Fruit fly (Drosophila melanogaster) whole organism, embryonic: ENCODE results near the gene drn.

Experiments used
- ATbp ChIP-seq: fragments of 200-800 bp; sonication (Bioruptor generic); optimal IDR thresholded peaks from 2 replicates; lab custom pipeline; 2017; ENCODE audit warnings: missing biosample characterization, mild to moderate bottlenecking, missing genetic modification characterization, missing genetic modification reagents
- Aef1 ChIP-seq: fragments of 200-800 bp; sonication (Bioruptor generic); IDR thresholded peaks from 3 replicates; pipeline ENCODE4 v1.3.6; 2022; ENCODE audit warnings: missing biosample characterization, missing genetic modification characterization
- Bgb ChIP-seq: fragments of 200-800 bp; sonication (Bioruptor generic); IDR thresholded peaks from 2 replicates; pipeline ENCODE4 v1.3.6; 2022; ENCODE audit warnings: missing biosample characterization, missing genetic modification characterization; ENCODE audit not compliant: partially characterized antibody
- Blimp-1 ChIP-seq: fragments of 200-800 bp; sonication (Bioruptor generic); optimal IDR thresholded peaks from 3 replicates; lab custom pipeline; 2018; ENCODE audit warnings: missing biosample characterization, missing genetic modification characterization, mild to moderate bottlenecking, moderate library complexity, missing genetic modification reagents
- CG10366 ChIP-seq: fragments of 200-800 bp; sonication (Bioruptor generic); IDR thresholded peaks from 2 replicates; pipeline ENCODE4 v1.3.6; 2022; ENCODE audit warnings: missing biosample characterization, missing genetic modification characterization
- CG10654 ChIP-seq: fragments of 200-800 bp; sonication (Bioruptor generic); optimal IDR thresholded peaks from 2 replicates; lab custom pipeline; 2016; ENCODE audit warnings: missing biosample characterization, missing genetic modification characterization
- CG12769 ChIP-seq: fragments of 200-800 bp; sonication (Bioruptor generic); optimal IDR thresholded peaks from 2 replicates; lab custom pipeline; 2019; ENCODE audit warnings: missing biosample characterization, mild to moderate bottlenecking, missing genetic modification characterization, moderate library complexity
- CG15601 ChIP-seq: fragments of 200-800 bp; sonication (Bioruptor generic); optimal IDR thresholded peaks from 3 replicates; lab custom pipeline; 2019; ENCODE audit warnings: missing biosample characterization, mild to moderate bottlenecking, missing genetic modification characterization, moderate library complexity
- CG15696 ChIP-seq: fragments of 200-800 bp; sonication (Bioruptor generic); optimal IDR thresholded peaks from 2 replicates; lab custom pipeline; 2019; ENCODE audit warnings: missing biosample characterization, mild to moderate bottlenecking, missing genetic modification characterization, moderate library complexity
- CG18476 ChIP-seq: fragments of 200-800 bp; sonication (Bioruptor generic); optimal IDR thresholded peaks from 2 replicates; lab custom pipeline; 2016; ENCODE audit warnings: missing biosample characterization, mild to moderate bottlenecking, missing genetic modification characterization
- CG3407 ChIP-seq: fragments of 200-800 bp; sonication (Bioruptor generic); optimal IDR thresholded peaks from 2 replicates; lab custom pipeline; 2018; ENCODE audit warnings: missing biosample characterization, mild to moderate bottlenecking, missing genetic modification characterization
- CG4707 ChIP-seq: fragments of 200-800 bp; sonication (Bioruptor generic); optimal IDR thresholded peaks from 2 replicates; lab custom pipeline; 2018; ENCODE audit warnings: missing biosample characterization, mild to moderate bottlenecking, missing genetic modification characterization, moderate library complexity
- CG7745 ChIP-seq: fragments of 200-800 bp; sonication (Bioruptor generic); optimal IDR thresholded peaks from 2 replicates; lab custom pipeline; 2018; ENCODE audit warnings: missing biosample characterization, mild to moderate bottlenecking, missing genetic modification characterization, moderate library complexity
- CG7786 ChIP-seq: fragments of 200-800 bp; sonication (Bioruptor generic); optimal IDR thresholded peaks from 2 replicates; lab custom pipeline; 2016; ENCODE audit warnings: missing biosample characterization, missing genetic modification characterization
- CoRest ChIP-seq: fragments of 200-800 bp; sonication (Bioruptor generic); optimal IDR thresholded peaks from 3 replicates; lab custom pipeline; 2018; ENCODE audit warnings: missing biosample characterization, mild to moderate bottlenecking, missing genetic modification characterization, moderate library complexity
- D19A ChIP-seq: fragments of 200-800 bp; optimal IDR thresholded peaks from 3 replicates; lab custom pipeline; 2019; ENCODE audit warnings: missing biosample characterization, mild to moderate bottlenecking, missing genetic modification characterization, moderate library complexity
- HHEX ChIP-seq: fragments of 200-800 bp; sonication (Bioruptor generic); optimal IDR thresholded peaks from 3 replicates; lab custom pipeline; 2017; ENCODE audit warnings: missing biosample characterization, mild to moderate bottlenecking, missing genetic modification characterization, missing genetic modification reagents
- Hey ChIP-seq: fragments of 200-800 bp; sonication (Bioruptor generic); optimal IDR thresholded peaks from 3 replicates; lab custom pipeline; 2018; ENCODE audit warnings: missing biosample characterization, mild to moderate bottlenecking, missing genetic modification characterization
- Hr51 ChIP-seq, 2 experiments: fragments of 200-800 bp; sonication (Bioruptor generic); optimal IDR thresholded peaks; 2 replicates in 1 of 2; 3 replicates in 1 of 2; lab custom pipeline; 2016 to 2018; ENCODE audit warnings: missing biosample characterization in 2 of 2, missing genetic modification characterization in 2 of 2, mild to moderate bottlenecking in 1 of 2, moderate library complexity in 1 of 2
- Hr78 ChIP-seq, 2 experiments: fragments of 200-800 bp in 1 of 2; fragments of >200 bp in 1 of 2; sonication (Bioruptor generic) in 1 of 2; optimal IDR thresholded peaks; 2 replicates each; lab custom pipeline; 2017 to 2019; ENCODE audit warnings: missing biosample characterization in 2 of 2, missing genetic modification characterization in 2 of 2, mild to moderate bottlenecking in 1 of 2, moderate library complexity in 1 of 2
- Lim3 ChIP-seq: fragments of 200-800 bp; sonication (Bioruptor generic); IDR thresholded peaks from 2 replicates; pipeline ENCODE4 v1.3.6; 2022; ENCODE audit warnings: missing biosample characterization, missing genetic modification characterization
- Med ChIP-seq: fragments of 200-800 bp; sonication (Bioruptor generic); peaks from one replicate; lab custom pipeline; 2016; ENCODE audit warnings: missing biosample characterization, missing genetic modification characterization, mild to moderate bottlenecking, inconsistent platforms, moderate library complexity
- Oli ChIP-seq: fragments of 200-800 bp; sonication (Bioruptor generic); optimal IDR thresholded peaks from 2 replicates; lab custom pipeline; 2018; ENCODE audit warnings: missing biosample characterization, mild to moderate bottlenecking, missing genetic modification characterization, moderate library complexity
- Taf1 ChIP-seq: fragments of 200-800 bp; sonication (Bioruptor generic); IDR thresholded peaks from 2 replicates; pipeline ENCODE4 v1.3.6; 2022; ENCODE audit warnings: missing biosample characterization, missing genetic modification characterization
- Xbp1 ChIP-seq: fragments of 200-800 bp; sonication (Bioruptor generic); optimal IDR thresholded peaks from 3 replicates; lab custom pipeline; 2016; ENCODE audit warnings: missing biosample characterization, mild to moderate bottlenecking, missing genetic modification characterization
- YL-1 ChIP-seq: fragments of 200-800 bp; sonication (Bioruptor generic); optimal IDR thresholded peaks from 3 replicates; lab custom pipeline; 2017; ENCODE audit warnings: missing biosample characterization, mild to moderate bottlenecking, missing genetic modification characterization
- ase ChIP-seq: fragments of 200-800 bp; sonication (Bioruptor generic); IDR thresholded peaks from 3 replicates; pipeline ENCODE4 v1.3.6; 2022; ENCODE audit warnings: missing biosample characterization, missing genetic modification characterization
- bowl ChIP-seq: fragments of 200-800 bp; sonication (Bioruptor generic); IDR thresholded peaks from 2 replicates; pipeline ENCODE4 v1.3.6; 2022; ENCODE audit warnings: missing biosample characterization, missing genetic modification characterization
- btn ChIP-seq: fragments of 200-800 bp; sonication (Bioruptor generic); optimal IDR thresholded peaks from 2 replicates; lab custom pipeline; 2016; ENCODE audit warnings: missing biosample characterization, missing genetic modification characterization
- cas ChIP-seq: fragments of 200-800 bp; sonication (Bioruptor generic); IDR thresholded peaks from 2 replicates; pipeline ENCODE4 v1.3.6; 2022; ENCODE audit warnings: missing biosample characterization, missing genetic modification characterization
- disco-r ChIP-seq: fragments of 200-800 bp; sonication (Bioruptor generic); optimal IDR thresholded peaks from 2 replicates; lab custom pipeline; 2016; ENCODE audit warnings: missing biosample characterization, missing genetic modification characterization
- fd3F ChIP-seq: fragments of 200-800 bp; sonication (Bioruptor generic); optimal IDR thresholded peaks from 2 replicates; lab custom pipeline; 2018; ENCODE audit warnings: missing biosample characterization, mild to moderate bottlenecking, missing genetic modification characterization, moderate library complexity
- fd96Cb ChIP-seq: fragments of 200-800 bp; sonication (Bioruptor generic); optimal IDR thresholded peaks from 2 replicates; lab custom pipeline; 2018; ENCODE audit warnings: missing biosample characterization, mild to moderate bottlenecking, missing genetic modification characterization, moderate library complexity
- gem ChIP-seq: fragments of 200-800 bp; sonication (Bioruptor generic); optimal IDR thresholded peaks from 2 replicates; lab custom pipeline; 2019; ENCODE audit warnings: missing biosample characterization, mild to moderate bottlenecking, missing genetic modification characterization, moderate library complexity
- gsb-n ChIP-seq: fragments of 200-800 bp; sonication (Bioruptor generic); optimal IDR thresholded peaks from 3 replicates; lab custom pipeline; 2018; ENCODE audit warnings: missing biosample characterization, mild to moderate bottlenecking, missing genetic modification characterization
- hth ChIP-seq: fragments of >200 bp; optimal IDR thresholded peaks from 2 replicates; lab custom pipeline; 2017; ENCODE audit warnings: inconsistent platforms
- lov ChIP-seq, 2 experiments: fragments of 200-800 bp in 1 of 2; fragments of >200 bp in 1 of 2; sonication (Bioruptor generic) in 1 of 2; IDR thresholded peaks in 1 of 2; optimal IDR thresholded peaks in 1 of 2; 2 replicates in 1 of 2; 3 replicates in 1 of 2; pipeline versions ENCODE4 v1.3.6 to Lab custom; 2017 to 2022; ENCODE audit warnings: missing biosample characterization in 1 of 2, missing genetic modification characterization in 1 of 2
- luna ChIP-seq: fragments of 200-800 bp; sonication (Bioruptor generic); optimal IDR thresholded peaks from 2 replicates; lab custom pipeline; 2016; ENCODE audit warnings: missing biosample characterization, missing genetic modification characterization
- mam ChIP-seq: fragments of 200-800 bp; sonication (Bioruptor generic); optimal IDR thresholded peaks from 3 replicates; lab custom pipeline; 2016; ENCODE audit warnings: missing biosample characterization, missing genetic modification characterization
- run ChIP-seq: fragments of 200-800 bp; sonication (Bioruptor generic); optimal IDR thresholded peaks from 3 replicates; lab custom pipeline; 2018; ENCODE audit warnings: missing biosample characterization, mild to moderate bottlenecking, missing genetic modification characterization
- salm ChIP-seq: fragments of 200-800 bp; sonication (Bioruptor generic); optimal IDR thresholded peaks from 2 replicates; lab custom pipeline; 2018; ENCODE audit warnings: missing biosample characterization, mild to moderate bottlenecking, missing genetic modification characterization
- slou ChIP-seq: fragments of 200-800 bp; sonication (Bioruptor generic); optimal IDR thresholded peaks from 3 replicates; lab custom pipeline; 2016; ENCODE audit warnings: missing biosample characterization, missing genetic modification characterization
- tgo ChIP-seq: fragments of 200-800 bp; sonication (Bioruptor generic); IDR thresholded peaks from 3 replicates; pipeline ENCODE4 v1.3.6; 2022; ENCODE audit warnings: missing biosample characterization, missing genetic modification characterization
- trem ChIP-seq: fragments of 200-800 bp; optimal IDR thresholded peaks from 3 replicates; lab custom pipeline; 2019; ENCODE audit warnings: missing biosample characterization, mild to moderate bottlenecking, missing genetic modification characterization, moderate library complexity
- twi ChIP-seq: fragments of 200-800 bp; optimal IDR thresholded peaks from 2 replicates; lab custom pipeline; 2019; ENCODE audit warnings: missing biosample characterization, mild to moderate bottlenecking, missing genetic modification characterization, moderate library complexity
- wdn ChIP-seq: fragments of 200-800 bp; sonication (Bioruptor generic); IDR thresholded peaks from 2 replicates; pipeline ENCODE4 v1.3.6; 2022; ENCODE audit warnings: missing biosample characterization, missing genetic modification characterization
- yki ChIP-seq: fragments of >200 bp; optimal IDR thresholded peaks from 3 replicates; lab custom pipeline; 2018

drn gene

dm6 chr3R:9339176-9340075 lies 590 bp upstream of the drn start (continued):
- peak; percentile 83 for TF ChIP-seq Med
- 0 out of 2 replicates have a peak, but pooled peaks have one; percentile 21 for TF ChIP-seq Taf1
- peak; percentile 65 for TF ChIP-seq HHEX (GFP tag; lab: Kevin White, UChicago)
- peak; percentile 59 for TF ChIP-seq Xbp1
- no peak for TF ChIP-seq luna (GFP tag; lab: Kevin White, UChicago)
- peak; percentile 2 for TF ChIP-seq CG12769
- TF ChIP-seq lov (optimal IDR thresholded peaks at IDR 0.05; lab: Kevin White, UChicago), result no peak
- TF ChIP-seq lov (GFP tag; IDR thresholded peaks at IDR 0.05; lab: Robert Waterston, UW), result no peak
- TF ChIP-seq CG10366 (GFP tag; lab: Robert Waterston, UW), result 0 out of 2 replicates have a peak, but pooled peaks have one; percentile 32
- TF ChIP-seq ATbp (GFP tag; lab: Kevin White, UChicago), result peak; percentile 74
- no peak for TF ChIP-seq ase
- peak; percentile 6 for TF ChIP-seq mam (GFP tag; lab: Kevin White, UChicago)
- TF ChIP-seq trem (tag; lab: Kevin White, UChicago), result peak; percentile 47
- peak; percentile 70 for TF ChIP-seq Blimp-1 (GFP tag; lab: Kevin White, UChicago)
- peak; percentile 75 for TF ChIP-seq CoRest (tag; lab: Kevin White, UChicago)
- peak; percentile 36; the same call in 2 of the 3 replicates for TF ChIP-seq tgo (GFP tag; lab: Robert Waterston, UW)
- TF ChIP-seq fd3F (GFP tag; lab: Kevin White, UChicago), result no peak
- TF ChIP-seq CG7745 (tag; lab: Kevin White, UChicago), result peak; percentile 6
- no peak for TF ChIP-seq Lim3 (GFP tag; lab: Robert Waterston, UW)
- peak in 1 of 2 experiments; percentile 70 for TF ChIP-seq Hr51 (GFP tag; optimal IDR thresholded peaks at IDR 0.05; lab: Kevin White, UChicago)
- TF ChIP-seq bowl (GFP tag; lab: Robert Waterston, UW), result no peak
- peak in 1 of 2 experiments; percentile 50 for TF ChIP-seq Hr78 (GFP tag; optimal IDR thresholded peaks at IDR 0.05; lab: Kevin White, UChicago)
- peak; percentile 80 for TF ChIP-seq gsb-n (tag; lab: Kevin White, UChicago)
- TF ChIP-seq CG18476 (GFP tag; lab: Kevin White, UChicago), result peak; percentile 51
- peak; percentile 67 for TF ChIP-seq Oli
- peak; percentile 87 for TF ChIP-seq gem
- peak; percentile 68 for TF ChIP-seq CG3407
- TF ChIP-seq fd96Cb (tag; lab: Kevin White, UChicago), result peak; percentile 75
- TF ChIP-seq salm (tag; lab: Kevin White, UChicago), result peak; percentile 60
- TF ChIP-seq CG10654 (GFP tag; lab: Kevin White, UChicago), result peak; percentile 11
- peak; percentile 74 for TF ChIP-seq CG15601 (tag; lab: Kevin White, UChicago)
- peak; percentile 16 for TF ChIP-seq run (tag; lab: Kevin White, UChicago)
- TF ChIP-seq hth (lab: Kevin White, UChicago), result no peak
- TF ChIP-seq D19A, result peak; percentile 69
- peak; percentile 40 for TF ChIP-seq btn (GFP tag; lab: Kevin White, UChicago)
- TF ChIP-seq wdn, result no peak
- TF ChIP-seq slou (GFP tag; lab: Kevin White, UChicago), result no peak
- TF ChIP-seq CG4707 (GFP tag; lab: Kevin White, UChicago), result peak; percentile 26
- 0 out of 3 replicates have a peak, but pooled peaks have one; percentile 16 for TF ChIP-seq Aef1 (GFP tag; lab: Robert Waterston, UW)
- peak; percentile 28 for TF ChIP-seq CG15696
- no peak; the same call in 1 of the 2 replicates for TF ChIP-seq Bgb (GFP tag; lab: Robert Waterston, UW)
- peak; percentile 24 for TF ChIP-seq disco-r (GFP tag; lab: Kevin White, UChicago)
- TF ChIP-seq Hey (tag; lab: Kevin White, UChicago), result no peak
- no peak for TF ChIP-seq yki (lab: Kevin White, UChicago)
- TF ChIP-seq twi, result peak; percentile 48
- peak; percentile 36 for TF ChIP-seq YL-1 (GFP tag; lab: Kevin White, UChicago)
- no peak for TF ChIP-seq cas (GFP tag; lab: Robert Waterston, UW)
- no peak for TF ChIP-seq CG7786 (GFP tag; lab: Kevin White, UChicago)
